Fruit fly (Drosophila melanogaster) whole organism, embryonic: Measurements from ENCODE around the gene Rnb.

Source experiments
- BEAF-32 ChIP-seq: fragments of 200-800 bp; sonication (Bioruptor generic); optimal IDR thresholded peaks from 3 replicates; lab custom pipeline; 2017; ENCODE audit warnings: missing biosample characterization, missing genetic modification characterization, mild to moderate bottlenecking, moderate library complexity, missing genetic modification reagents
- Bgb ChIP-seq: fragments of 200-800 bp; sonication (Bioruptor generic); IDR thresholded peaks from 2 replicates; pipeline ENCODE4 v1.3.6; 2022; ENCODE audit warnings: missing biosample characterization, missing genetic modification characterization; ENCODE audit not compliant: partially characterized antibody
- CG11085 ChIP-seq: fragments of 200-800 bp; sonication (Bioruptor generic); IDR thresholded peaks from 2 replicates; pipeline ENCODE4 v1.3.6; 2022; ENCODE audit warnings: missing biosample characterization, missing genetic modification characterization
- CG11560 ChIP-seq: fragments of 200-800 bp; sonication (Bioruptor generic); IDR thresholded peaks from 3 replicates; pipeline ENCODE4 v1.3.6; 2022; ENCODE audit warnings: missing biosample characterization, missing genetic modification characterization
- CG12155 ChIP-seq: fragments of 200-800 bp; sonication (Bioruptor generic); optimal IDR thresholded peaks from 3 replicates; lab custom pipeline; 2016; ENCODE audit warnings: missing biosample characterization, missing genetic modification characterization
- CG12236 ChIP-seq: fragments of 200-800 bp; sonication (Bioruptor generic); optimal IDR thresholded peaks from 2 replicates; lab custom pipeline; 2016; ENCODE audit warnings: missing biosample characterization, missing genetic modification characterization
- CG13624 ChIP-seq: fragments of 200-800 bp; sonication (Bioruptor generic); optimal IDR thresholded peaks from 2 replicates; lab custom pipeline; 2016; ENCODE audit warnings: missing biosample characterization, missing genetic modification characterization
- CG14441 ChIP-seq: fragments of 200-800 bp; sonication (Bioruptor generic); IDR thresholded peaks from 2 replicates; pipeline ENCODE4 v1.3.6; 2022; ENCODE audit warnings: missing biosample characterization, missing genetic modification characterization
- CG15073 ChIP-seq: fragments of 200-800 bp; sonication (Bioruptor generic); optimal IDR thresholded peaks from 2 replicates; lab custom pipeline; 2016; ENCODE audit warnings: missing biosample characterization, missing genetic modification characterization
- CG17186 ChIP-seq: fragments of 200-800 bp; sonication (Bioruptor generic); optimal IDR thresholded peaks from 3 replicates; lab custom pipeline; 2017; ENCODE audit warnings: missing biosample characterization, missing genetic modification reagents, missing genetic modification characterization
- CG2116 ChIP-seq: fragments of 200-800 bp; sonication (Bioruptor generic); optimal IDR thresholded peaks from 3 replicates; lab custom pipeline; 2018; ENCODE audit warnings: missing biosample characterization, mild to moderate bottlenecking, missing genetic modification characterization
- CG2129 ChIP-seq: fragments of 200-800 bp; sonication (Bioruptor generic); IDR thresholded peaks from 2 replicates; pipeline ENCODE4 v1.3.6; 2022; ENCODE audit warnings: missing biosample characterization, missing genetic modification characterization; ENCODE audit not compliant: partially characterized antibody
- CG2875 ChIP-seq: fragments of 200-800 bp; sonication (Bioruptor generic); optimal IDR thresholded peaks from 2 replicates; lab custom pipeline; 2017; ENCODE audit warnings: missing biosample characterization, mild to moderate bottlenecking, missing genetic modification characterization, missing genetic modification reagents
- CG31365 ChIP-seq: fragments of 200-800 bp; sonication (Bioruptor generic); optimal IDR thresholded peaks from 2 replicates; lab custom pipeline; 2018; ENCODE audit warnings: missing biosample characterization, mild to moderate bottlenecking, missing genetic modification characterization
- CG3407 ChIP-seq: fragments of 200-800 bp; sonication (Bioruptor generic); optimal IDR thresholded peaks from 2 replicates; lab custom pipeline; 2018; ENCODE audit warnings: missing biosample characterization, mild to moderate bottlenecking, missing genetic modification characterization
- CG43689 ChIP-seq: fragments of 200-800 bp; sonication (Bioruptor generic); IDR thresholded peaks from 2 replicates; pipeline ENCODE4 v1.3.6; 2022; ENCODE audit warnings: missing biosample characterization, missing genetic modification characterization
- CG4730 ChIP-seq: fragments of 200-800 bp; sonication (Bioruptor generic); IDR thresholded peaks from 2 replicates; pipeline ENCODE4 v1.3.6; 2022; ENCODE audit warnings: missing biosample characterization, missing genetic modification characterization
- CG6254 ChIP-seq: fragments of 200-800 bp; sonication (Bioruptor generic); optimal IDR thresholded peaks from 3 replicates; lab custom pipeline; 2017; ENCODE audit warnings: mild to moderate bottlenecking, missing biosample characterization, missing genetic modification reagents, missing genetic modification characterization
- CG6765 ChIP-seq: fragments of 200-800 bp; sonication (Bioruptor generic); optimal IDR thresholded peaks from 3 replicates; lab custom pipeline; 2017; ENCODE audit warnings: missing biosample characterization, mild to moderate bottlenecking, missing genetic modification characterization
- CG8290 ChIP-seq, 3 experiments: fragments of 200-800 bp; sonication (Bioruptor generic); optimal IDR thresholded peaks; 2 replicates each; lab custom pipeline; 2016 to 2019; ENCODE audit warnings: missing biosample characterization in 3 of 3, missing genetic modification characterization in 3 of 3, mild to moderate bottlenecking in 2 of 3, moderate library complexity in 1 of 3
- CG9215 ChIP-seq: fragments of 200-800 bp; sonication (Bioruptor generic); IDR thresholded peaks from 2 replicates; pipeline ENCODE4 v1.3.6; 2022; ENCODE audit warnings: missing biosample characterization, missing genetic modification characterization
- Dek ChIP-seq: fragments of 200-800 bp; sonication (Bioruptor generic); optimal IDR thresholded peaks from 3 replicates; lab custom pipeline; 2019; ENCODE audit warnings: missing biosample characterization, mild to moderate bottlenecking, missing genetic modification characterization, moderate library complexity
- Fer1 ChIP-seq: fragments of 200-800 bp; sonication (Bioruptor generic); optimal IDR thresholded peaks from 2 replicates; lab custom pipeline; 2017; ENCODE audit warnings: missing biosample characterization, mild to moderate bottlenecking, missing genetic modification characterization
- H2.0 ChIP-seq: fragments of 200-800 bp; sonication (Bioruptor generic); IDR thresholded peaks from 2 replicates; pipeline ENCODE4 v1.3.6; 2022; ENCODE audit warnings: missing biosample characterization, missing genetic modification characterization
- Lpt ChIP-seq: fragments of >200 bp; optimal IDR thresholded peaks from 2 replicates; lab custom pipeline; 2018; ENCODE audit warnings: missing biosample characterization, missing genetic modification characterization
- MESR4 ChIP-seq: fragments of 200-800 bp; sonication (Bioruptor generic); optimal IDR thresholded peaks from 2 replicates; lab custom pipeline; 2018; ENCODE audit warnings: missing biosample characterization, mild to moderate bottlenecking, missing genetic modification characterization, moderate library complexity
- Mes4 ChIP-seq: fragments of 200-800 bp; sonication (Bioruptor generic); optimal IDR thresholded peaks from 2 replicates; lab custom pipeline; 2016; ENCODE audit warnings: missing biosample characterization, missing genetic modification characterization
- Nf-YA ChIP-seq: fragments of 200-800 bp; sonication (Bioruptor generic); IDR thresholded peaks from 2 replicates; pipeline ENCODE4 v1.3.6; 2022; ENCODE audit warnings: missing biosample characterization, missing genetic modification characterization
- Rfx ChIP-seq: fragments of 200-800 bp; sonication (Bioruptor generic); IDR thresholded peaks from 2 replicates; pipeline ENCODE4 v1.3.6; 2022; ENCODE audit warnings: missing biosample characterization, missing genetic modification characterization
- Side ChIP-seq: fragments of 200-800 bp; sonication (Bioruptor generic); optimal IDR thresholded peaks from 2 replicates; lab custom pipeline; 2016; ENCODE audit warnings: missing biosample characterization, missing genetic modification characterization
- TFAM ChIP-seq: fragments of 200-800 bp; sonication (Bioruptor generic); optimal IDR thresholded peaks from 2 replicates; lab custom pipeline; 2017; ENCODE audit warnings: missing biosample characterization, missing genetic modification characterization, inconsistent platforms
- Xrp1 ChIP-seq: fragments of 200-800 bp; sonication (Bioruptor generic); IDR thresholded peaks from 2 replicates; pipeline ENCODE4 v1.3.6; 2022; ENCODE audit warnings: missing biosample characterization, missing genetic modification characterization
- ara ChIP-seq: fragments of 200-800 bp; sonication (Bioruptor generic); IDR thresholded peaks from 2 replicates; pipeline ENCODE4 v1.3.6; 2022; ENCODE audit warnings: missing biosample characterization, missing genetic modification characterization
- ato ChIP-seq: fragments of 200-800 bp; sonication (Bioruptor generic); IDR thresholded peaks from 2 replicates; pipeline ENCODE4 v1.3.6; 2022; ENCODE audit warnings: missing biosample characterization, missing genetic modification characterization; ENCODE audit not compliant: partially characterized antibody
- bab2 ChIP-seq: fragments of 200-800 bp; sonication (Bioruptor generic); optimal IDR thresholded peaks from 2 replicates; lab custom pipeline; 2016; ENCODE audit warnings: missing biosample characterization, missing genetic modification characterization
- br ChIP-seq: fragments of >200 bp; optimal IDR thresholded peaks from 2 replicates; lab custom pipeline; 2017
- cato ChIP-seq: fragments of 200-800 bp; sonication (Bioruptor generic); optimal IDR thresholded peaks from 2 replicates; lab custom pipeline; 2016; ENCODE audit warnings: missing biosample characterization, missing genetic modification characterization, borderline replicate concordance
- corto ChIP-seq: fragments of 200-800 bp; sonication (Bioruptor generic); optimal IDR thresholded peaks from 2 replicates; lab custom pipeline; 2016; ENCODE audit warnings: missing biosample characterization, mild to moderate bottlenecking, missing genetic modification characterization, moderate library complexity
- dati ChIP-seq: fragments of 200-800 bp; sonication (Bioruptor generic); IDR thresholded peaks from 2 replicates; pipeline ENCODE4 v1.3.6; 2022; ENCODE audit warnings: missing biosample characterization, missing genetic modification characterization
- disco-r ChIP-seq: fragments of 200-800 bp; sonication (Bioruptor generic); optimal IDR thresholded peaks from 2 replicates; lab custom pipeline; 2016; ENCODE audit warnings: missing biosample characterization, missing genetic modification characterization
- dysf ChIP-seq: fragments of 200-800 bp; sonication (Bioruptor generic); IDR thresholded peaks from 3 replicates; pipeline ENCODE4 v1.3.6; 2022; ENCODE audit warnings: missing biosample characterization, missing genetic modification characterization
- fu2 ChIP-seq: fragments of 200-800 bp; sonication (Bioruptor generic); optimal IDR thresholded peaks from 2 replicates; lab custom pipeline; 2016; ENCODE audit warnings: missing biosample characterization, missing genetic modification characterization
- gro ChIP-seq: fragments of 200-800 bp; sonication (Bioruptor generic); optimal IDR thresholded peaks from 2 replicates; lab custom pipeline; 2016; ENCODE audit warnings: missing biosample characterization, missing genetic modification characterization
- ham ChIP-seq: fragments of 200-800 bp; sonication (Bioruptor generic); IDR thresholded peaks from 2 replicates; pipeline ENCODE4 v1.3.6; 2022; ENCODE audit warnings: missing biosample characterization, missing genetic modification characterization
- hbn ChIP-seq: fragments of 200-800 bp; sonication (Bioruptor generic); IDR thresholded peaks from 2 replicates; pipeline ENCODE4 v1.3.6; 2022; ENCODE audit warnings: missing biosample characterization, missing genetic modification characterization; ENCODE audit not compliant: partially characterized antibody
- nau ChIP-seq: fragments of 200-800 bp; sonication (Bioruptor generic); optimal IDR thresholded peaks from 3 replicates; lab custom pipeline; 2017; ENCODE audit warnings: missing biosample characterization, mild to moderate bottlenecking, missing genetic modification characterization, missing genetic modification reagents
- oc ChIP-seq: fragments of 200-800 bp; sonication (Bioruptor generic); optimal IDR thresholded peaks from 2 replicates; lab custom pipeline; 2018; ENCODE audit warnings: missing biosample characterization, mild to moderate bottlenecking, missing genetic modification characterization, moderate library complexity
- psq ChIP-seq: fragments of 200-800 bp; sonication (Bioruptor generic); optimal IDR thresholded peaks from 2 replicates; lab custom pipeline; 2017; ENCODE audit warnings: missing biosample characterization, missing genetic modification characterization
- run ChIP-seq: fragments of 200-800 bp; sonication (Bioruptor generic); optimal IDR thresholded peaks from 3 replicates; lab custom pipeline; 2018; ENCODE audit warnings: missing biosample characterization, mild to moderate bottlenecking, missing genetic modification characterization
- scrt ChIP-seq: fragments of 200-800 bp; sonication (Bioruptor generic); optimal IDR thresholded peaks from 2 replicates; lab custom pipeline; 2018; ENCODE audit warnings: missing biosample characterization, mild to moderate bottlenecking, missing genetic modification characterization, moderate library complexity
- toy ChIP-seq: fragments of 200-800 bp; sonication (Bioruptor generic); IDR thresholded peaks from 2 replicates; pipeline ENCODE4 v1.3.6; 2022; ENCODE audit warnings: missing biosample characterization, missing genetic modification characterization
- yki ChIP-seq: fragments of >200 bp; optimal IDR thresholded peaks from 3 replicates; lab custom pipeline; 2018

The Rnb gene

dm6 chr3R:29773833-29774324, 25.3 kb downstream of the Rnb start (continued):
- TF ChIP-seq CG15073, result no peak
- TF ChIP-seq oc, result peak; percentile 38
- TF ChIP-seq dati, result no peak
- TF ChIP-seq cato, result peak; percentile 4
- no peak for TF ChIP-seq Bgb (GFP tag; lab: Robert Waterston, UW)
- TF ChIP-seq scrt (GFP tag; lab: Kevin White, UChicago), result peak; percentile 47
- TF ChIP-seq Mes4 (GFP tag; lab: Kevin White, UChicago), result peak; percentile 61
- no peak for TF ChIP-seq gro (GFP tag; lab: Kevin White, UChicago)
- TF ChIP-seq Nf-YA (GFP tag; lab: Robert Waterston, UW), result peak; percentile 42; the same call in 1 of the 2 replicates
- no peak for TF ChIP-seq CG2116 (GFP tag; lab: Kevin White, UChicago)
- TF ChIP-seq CG14441 (GFP tag; lab: Robert Waterston, UW), result peak; percentile 70
- TF ChIP-seq CG2875 (GFP tag; lab: Kevin White, UChicago), result peak; percentile 36
- TF ChIP-seq CG12236, result peak; percentile 31
- peak; percentile 21 for TF ChIP-seq CG6254 (GFP tag; lab: Kevin White, UChicago)
- peak; percentile 88 for TF ChIP-seq CG12155 (GFP tag; lab: Kevin White, UChicago)
- peak; percentile 71 for TF ChIP-seq Dek (tag; lab: Kevin White, UChicago)
- TF ChIP-seq CG17186 (GFP tag; lab: Kevin White, UChicago), result no peak
- no peak for TF ChIP-seq corto (GFP tag; lab: Kevin White, UChicago)
- peak; percentile 33; the same call in 1 of the 2 replicates for TF ChIP-seq H2.0 (GFP tag; lab: Robert Waterston, UW)
- peak; percentile 28 for TF ChIP-seq CG8290 (GFP tag; optimal IDR thresholded peaks at IDR 0.05; lab: Kevin White, UChicago)
- peak in 1 of 2 experiments; percentile 70 for TF ChIP-seq CG8290 (tag; optimal IDR thresholded peaks at IDR 0.05; lab: Kevin White, UChicago)
- TF ChIP-seq nau (GFP tag; lab: Kevin White, UChicago), result no peak
- peak; percentile 69; the same call in 1 of the 2 replicates for TF ChIP-seq ham (GFP tag; lab: Robert Waterston, UW)
- TF ChIP-seq CG6765 (GFP tag; lab: Kevin White, UChicago), result peak; percentile 59
- peak; percentile 74 for TF ChIP-seq toy (GFP tag; lab: Robert Waterston, UW)
- TF ChIP-seq MESR4, result no peak
- peak; percentile 61 for TF ChIP-seq Fer1
- peak; percentile 34 for TF ChIP-seq Side (GFP tag; lab: Kevin White, UChicago)
- TF ChIP-seq CG13624 (GFP tag; lab: Kevin White, UChicago), result peak; percentile 78
- TF ChIP-seq psq (GFP tag; lab: Kevin White, UChicago), result no peak
- peak; percentile 36; the same call in 1 of the 2 replicates for TF ChIP-seq ara (GFP tag; lab: Robert Waterston, UW)
- no peak for TF ChIP-seq yki (lab: Kevin White, UChicago)

DNA sequence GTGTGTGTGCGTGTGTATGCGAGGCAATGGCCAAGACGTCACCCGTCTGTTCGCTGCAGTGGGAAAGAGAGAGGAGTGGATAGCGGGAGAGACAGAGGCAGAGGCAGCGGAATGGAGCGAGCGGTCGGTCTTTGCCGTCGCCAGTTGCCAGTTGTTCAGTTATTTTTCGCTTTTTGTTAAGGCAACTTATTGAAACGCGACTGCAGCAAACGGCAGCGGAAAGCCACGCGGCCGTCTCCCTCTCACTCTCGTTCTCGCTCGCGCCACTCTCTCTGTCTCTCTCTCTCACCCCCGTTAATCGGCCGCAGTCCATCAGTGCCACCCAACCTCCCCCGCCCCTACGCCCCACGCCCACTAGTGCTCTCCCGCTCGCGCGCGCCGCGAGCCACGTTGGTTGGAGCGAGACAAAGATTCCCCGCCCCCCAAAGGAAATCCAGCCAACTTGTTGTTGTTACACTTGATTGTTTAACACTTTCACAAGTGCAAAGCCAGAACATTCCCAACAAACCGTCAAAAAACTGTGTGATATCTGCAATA, 26.3 kb downstream of the Rnb start:
- TF ChIP-seq bab2 (GFP tag; lab: Kevin White, UChicago), result no peak
- peak; percentile 51 for TF ChIP-seq hbn (GFP tag; lab: Robert Waterston, UW)
- no peak for TF ChIP-seq CG3407 (GFP tag; lab: Kevin White, UChicago)
- no peak for TF ChIP-seq run (tag; lab: Kevin White, UChicago)
- TF ChIP-seq CG11560 (tag; lab: Robert Waterston, UW), result no peak
- TF ChIP-seq fu2 (GFP tag; lab: Kevin White, UChicago), result no peak
- TF ChIP-seq Rfx (GFP tag; lab: Robert Waterston, UW), result peak; percentile 22; the same call in 1 of the 2 replicates
- TF ChIP-seq dysf, result no peak
- no peak for TF ChIP-seq CG11085 (GFP tag; lab: Robert Waterston, UW)
- no peak for TF ChIP-seq CG9215 (GFP tag; lab: Robert Waterston, UW)
- no peak for TF ChIP-seq CG43689 (GFP tag; lab: Robert Waterston, UW)
- no peak for TF ChIP-seq Lpt
- TF ChIP-seq TFAM (GFP tag; lab: Kevin White, UChicago), result no peak
- TF ChIP-seq CG4730, result no peak
- no peak for TF ChIP-seq CG2129 (GFP tag; lab: Robert Waterston, UW)
- no peak for TF ChIP-seq CG31365 (tag; lab: Kevin White, UChicago)
- TF ChIP-seq br (lab: Kevin White, UChicago), result no peak
- no peak for TF ChIP-seq disco-r (GFP tag; lab: Kevin White, UChicago)
- TF ChIP-seq Xrp1, result no peak; the same call in none of the 2 replicates
- no peak for TF ChIP-seq ato (GFP tag; lab: Robert Waterston, UW)
- no peak for TF ChIP-seq BEAF-32 (GFP tag; lab: Kevin White, UChicago)
